Worm (Caenorhabditis elegans): Measurements from ENCODE around the gene prp-9.

Gene prp-9

ce11 chrII:8525133-8525736 is at the start of gene prp-9, which contains the start of gene mrps-18B:
prp-9 (minus strand) TSS chrII:8525396.
mrps-18B (plus strand) TSS chrII:8525681.
- no peak for TF ChIP-seq him-1 (tag; optimal IDR thresholded peaks at IDR 0.05)
- TF ChIP-seq W03F9.2 (tag; optimal IDR thresholded peaks at IDR 0.05) = peak; percentile 82
- TF ChIP-seq dao-5 (tag; optimal IDR thresholded peaks at IDR 0.05) = no peak

- TF ChIP-seq him-1 (tag; optimal IDR thresholded peaks at IDR 0.05) (no peak), dao-5 (tag; optimal IDR thresholded peaks at IDR 0.05) (no peak), W03F9.2 (tag; optimal IDR thresholded peaks at IDR 0.05) (no peak)
Measured at ce11 chrII:8573044-8573443, 47.8 kb upstream of the prp-9 start, which contains the start of gene F54C9.7. F54C9.7 (plus strand) TSS chrII:8573344.

- TF ChIP-seq dao-5 (tag; optimal IDR thresholded peaks at IDR 0.05) (no peak), him-1 (tag; optimal IDR thresholded peaks at IDR 0.05) (no peak), W03F9.2 (tag; optimal IDR thresholded peaks at IDR 0.05) (no peak)
Measured at ce11 chrII:8570977-8571376, 45.8 kb upstream of the prp-9 start, which contains the start of gene bcs-1. bcs-1 (plus strand) TSS chrII:8571085.

ce11 chrII:8569038-8569977 is 44.1 kb upstream of the prp-9 start, which contains the start of the genes col-38 and rpl-5:
col-38 (minus strand) TSS chrII:8569088.
rpl-5 (plus strand) TSS chrII:8569927.
- TF ChIP-seq him-1 (tag; optimal IDR thresholded peaks at IDR 0.05) (peak; percentile 1), W03F9.2 (tag; optimal IDR thresholded peaks at IDR 0.05) (peak; percentile 97), dao-5 (tag; optimal IDR thresholded peaks at IDR 0.05) (no peak)

- TF ChIP-seq W03F9.2 (tag; optimal IDR thresholded peaks at IDR 0.05) (no peak), dao-5 (tag; optimal IDR thresholded peaks at IDR 0.05) (no peak), him-1 (tag; optimal IDR thresholded peaks at IDR 0.05) (no peak)
Measured at ce11 chrII:8568234-8568969, 43.2 kb upstream of the prp-9 start.

ce11 chrII:8566806-8567266 is 41.6 kb upstream of the prp-9 start, which contains the start of gene F54C9.3:
F54C9.3 (minus strand) TSS chrII:8566856.
- TF ChIP-seq dao-5 (tag; optimal IDR thresholded peaks at IDR 0.05) (no peak), him-1 (tag; optimal IDR thresholded peaks at IDR 0.05) (no peak), W03F9.2 (tag; optimal IDR thresholded peaks at IDR 0.05) (no peak)

ce11 chrII:8566039-8566438 is 40.8 kb upstream of the prp-9 start, which contains the start of gene stc-1:
stc-1 (minus strand) TSS chrII:8566139.
- TF ChIP-seq W03F9.2 (tag; optimal IDR thresholded peaks at IDR 0.05) (no peak), dao-5 (tag; optimal IDR thresholded peaks at IDR 0.05) (no peak), him-1 (tag; optimal IDR thresholded peaks at IDR 0.05) (no peak)

- TF ChIP-seq him-1 (tag; optimal IDR thresholded peaks at IDR 0.05) (no peak), dao-5 (tag; optimal IDR thresholded peaks at IDR 0.05) (no peak), W03F9.2 (tag; optimal IDR thresholded peaks at IDR 0.05) (no peak)
Measured at ce11 chrII:8562002-8562401, 36.8 kb upstream of the prp-9 start, which contains the start of gene F54C9.14. F54C9.14 (plus strand) TSS chrII:8562302.

- TF ChIP-seq him-1 (tag; optimal IDR thresholded peaks at IDR 0.05) = peak; percentile 97
- TF ChIP-seq dao-5 (tag; optimal IDR thresholded peaks at IDR 0.05) = peak; percentile 77
- peak; percentile 97 for TF ChIP-seq W03F9.2 (tag; optimal IDR thresholded peaks at IDR 0.05)
Measured at ce11 chrII:8561227-8561626, 36.0 kb upstream of the prp-9 start, which contains the start of gene iff-2. iff-2 (minus strand) TSS chrII:8561367.

- no peak for TF ChIP-seq him-1 (tag; optimal IDR thresholded peaks at IDR 0.05)
- TF ChIP-seq dao-5 (tag; optimal IDR thresholded peaks at IDR 0.05) = no peak
- TF ChIP-seq W03F9.2 (tag; optimal IDR thresholded peaks at IDR 0.05) = no peak
Measured at ce11 chrII:8559188-8559587, 34.0 kb upstream of the prp-9 start.

- no peak for TF ChIP-seq him-1 (tag; optimal IDR thresholded peaks at IDR 0.05)
- no peak for TF ChIP-seq dao-5 (tag; optimal IDR thresholded peaks at IDR 0.05)
- TF ChIP-seq W03F9.2 (tag; optimal IDR thresholded peaks at IDR 0.05) = no peak
Measured at ce11 chrII:8556166-8556565, 31.0 kb upstream of the prp-9 start, which contains the start of gene glb-27. glb-27 (minus strand) TSS chrII:8556266.

- no peak for TF ChIP-seq him-1 (tag; optimal IDR thresholded peaks at IDR 0.05)
Measured at ce11 chrII:8554568-8554967, 29.4 kb upstream of the prp-9 start.

- no peak for TF ChIP-seq W03F9.2 (tag; optimal IDR thresholded peaks at IDR 0.05)
- no peak for TF ChIP-seq him-1 (tag; optimal IDR thresholded peaks at IDR 0.05)
- TF ChIP-seq dao-5 (tag; optimal IDR thresholded peaks at IDR 0.05) = no peak
Measured at ce11 chrII:8551100-8551499, 25.9 kb upstream of the prp-9 start.
